Fruit fly (Drosophila melanogaster) whole organism, embryonic: Measurements from ENCODE around the gene CG2652.

Experiments used
- Ada2b ChIP-seq: fragments of 200-800 bp; sonication (Bioruptor generic); IDR thresholded peaks from 2 replicates; pipeline ENCODE4 v1.3.6; 2022; ENCODE audit warnings: missing biosample characterization, missing genetic modification characterization
- Asciz ChIP-seq: fragments of 200-800 bp; sonication (Bioruptor generic); optimal IDR thresholded peaks from 2 replicates; lab custom pipeline; 2017; ENCODE audit warnings: missing biosample characterization, mild to moderate bottlenecking, missing genetic modification characterization, missing genetic modification reagents
- Atf-2 ChIP-seq: fragments of 200-800 bp; sonication (Bioruptor generic); optimal IDR thresholded peaks from 2 replicates; lab custom pipeline; 2016; ENCODE audit warnings: missing biosample characterization, missing genetic modification characterization
- Atf6 ChIP-seq: fragments of 200-800 bp; sonication (Bioruptor generic); IDR thresholded peaks from 2 replicates; pipeline ENCODE4 v1.3.6; 2022; ENCODE audit warnings: missing biosample characterization, missing genetic modification characterization
- CG10209 ChIP-seq: fragments of 200-800 bp; sonication (Bioruptor generic); optimal IDR thresholded peaks from 3 replicates; lab custom pipeline; 2017; ENCODE audit warnings: missing biosample characterization, mild to moderate bottlenecking, missing genetic modification characterization, missing genetic modification reagents
- CG15073 ChIP-seq: fragments of 200-800 bp; sonication (Bioruptor generic); optimal IDR thresholded peaks from 2 replicates; lab custom pipeline; 2016; ENCODE audit warnings: missing biosample characterization, missing genetic modification characterization
- CG15269 ChIP-seq: fragments of 200-800 bp; sonication (Bioruptor generic); optimal IDR thresholded peaks from 2 replicates; lab custom pipeline; 2018; ENCODE audit warnings: missing biosample characterization, mild to moderate bottlenecking, missing genetic modification characterization, moderate library complexity
- CG2120 ChIP-seq: fragments of 200-800 bp; sonication (Bioruptor generic); optimal IDR thresholded peaks from 3 replicates; lab custom pipeline; 2016; ENCODE audit warnings: missing biosample characterization, missing genetic modification characterization
- CG34224 ChIP-seq: fragments of 200-800 bp; sonication (Bioruptor generic); IDR thresholded peaks from 3 replicates; pipeline ENCODE4 v1.3.6; 2022; ENCODE audit warnings: missing biosample characterization, missing genetic modification characterization; ENCODE audit not compliant: partially characterized antibody
- CG34376 ChIP-seq: fragments of 200-800 bp; sonication (Bioruptor generic); optimal IDR thresholded peaks from 2 replicates; lab custom pipeline; 2018; ENCODE audit warnings: missing biosample characterization, mild to moderate bottlenecking, missing genetic modification characterization
- CG3726 ChIP-seq: fragments of 200-800 bp; sonication (Bioruptor generic); IDR thresholded peaks from 3 replicates; pipeline ENCODE4, ENCODE4 v1.3.6; 2022; ENCODE audit warnings: missing biosample characterization, missing genetic modification characterization
- CG42726 ChIP-seq: fragments of 200-800 bp; sonication (Bioruptor generic); IDR thresholded peaks from 2 replicates; pipeline ENCODE4 v1.3.6; 2022; ENCODE audit warnings: missing biosample characterization, missing genetic modification characterization; ENCODE audit not compliant: partially characterized antibody
- CG4424 ChIP-seq: fragments of 200-800 bp; sonication (Bioruptor generic); optimal IDR thresholded peaks from 3 replicates; lab custom pipeline; 2016; ENCODE audit warnings: missing biosample characterization, missing genetic modification characterization
- CG4854 ChIP-seq: fragments of 200-800 bp; sonication (Bioruptor generic); optimal IDR thresholded peaks from 2 replicates; lab custom pipeline; 2016; ENCODE audit warnings: missing biosample characterization, missing genetic modification characterization, inconsistent platforms
- CG6854 ChIP-seq: fragments of 200-800 bp; sonication (Bioruptor generic); optimal IDR thresholded peaks from 3 replicates; lab custom pipeline; 2017; ENCODE audit warnings: missing biosample characterization, mild to moderate bottlenecking, missing genetic modification characterization
- CG8290 ChIP-seq, 3 experiments: fragments of 200-800 bp; sonication (Bioruptor generic); optimal IDR thresholded peaks; 2 replicates each; lab custom pipeline; 2016 to 2019; ENCODE audit warnings: missing biosample characterization in 3 of 3, missing genetic modification characterization in 3 of 3, mild to moderate bottlenecking in 2 of 3, moderate library complexity in 1 of 3
- CG9215 ChIP-seq: fragments of 200-800 bp; sonication (Bioruptor generic); IDR thresholded peaks from 2 replicates; pipeline ENCODE4 v1.3.6; 2022; ENCODE audit warnings: missing biosample characterization, missing genetic modification characterization
- CHES-1-like ChIP-seq: fragments of 200-800 bp; sonication (Bioruptor generic); optimal IDR thresholded peaks from 2 replicates; lab custom pipeline; 2016; ENCODE audit warnings: missing biosample characterization, missing genetic modification characterization
- CTCF ChIP-seq: fragments of 200-800 bp; sonication (Bioruptor generic); optimal IDR thresholded peaks from 2 replicates; lab custom pipeline; 2017; ENCODE audit warnings: missing biosample characterization, mild to moderate bottlenecking, missing genetic modification characterization, moderate library complexity
- Dek ChIP-seq: fragments of 200-800 bp; sonication (Bioruptor generic); optimal IDR thresholded peaks from 3 replicates; lab custom pipeline; 2019; ENCODE audit warnings: missing biosample characterization, mild to moderate bottlenecking, missing genetic modification characterization, moderate library complexity
- Dfd ChIP-seq, 2 experiments: fragments of >200 bp; optimal IDR thresholded peaks; 2 replicates each; lab custom pipeline; 2017; ENCODE audit warnings: missing biosample characterization in 2 of 2, missing genetic modification characterization in 2 of 2
- Dip2 ChIP-seq: fragments of 200-800 bp; sonication (Bioruptor generic); IDR thresholded peaks from 2 replicates; pipeline ENCODE4 v1.3.6; 2022; ENCODE audit warnings: missing biosample characterization, missing genetic modification characterization
- Dip3 ChIP-seq: fragments of 200-800 bp; sonication (Bioruptor generic); optimal IDR thresholded peaks from 3 replicates; lab custom pipeline; 2016; ENCODE audit warnings: missing biosample characterization, missing genetic modification characterization
- HHEX ChIP-seq: fragments of 200-800 bp; sonication (Bioruptor generic); optimal IDR thresholded peaks from 3 replicates; lab custom pipeline; 2017; ENCODE audit warnings: missing biosample characterization, mild to moderate bottlenecking, missing genetic modification characterization, missing genetic modification reagents
- Hey ChIP-seq: fragments of 200-800 bp; sonication (Bioruptor generic); optimal IDR thresholded peaks from 3 replicates; lab custom pipeline; 2018; ENCODE audit warnings: missing biosample characterization, mild to moderate bottlenecking, missing genetic modification characterization
- HmgD ChIP-seq: fragments of 200-800 bp; sonication (Bioruptor generic); optimal IDR thresholded peaks from 3 replicates; lab custom pipeline; 2016; ENCODE audit warnings: missing biosample characterization, missing genetic modification characterization
- MTF-1 ChIP-seq: fragments of 200-800 bp; sonication (Bioruptor generic); optimal IDR thresholded peaks from 2 replicates; lab custom pipeline; 2018; ENCODE audit warnings: missing biosample characterization, mild to moderate bottlenecking, missing genetic modification characterization, borderline replicate concordance
- Mrtf ChIP-seq: fragments of 200-800 bp; sonication (Bioruptor generic); IDR thresholded peaks from 3 replicates; pipeline ENCODE4 v1.3.6; 2022; ENCODE audit warnings: missing biosample characterization, missing genetic modification characterization
- Oli ChIP-seq: fragments of 200-800 bp; sonication (Bioruptor generic); optimal IDR thresholded peaks from 2 replicates; lab custom pipeline; 2018; ENCODE audit warnings: missing biosample characterization, mild to moderate bottlenecking, missing genetic modification characterization, moderate library complexity
- Optix ChIP-seq: fragments of 200-800 bp; sonication (Bioruptor generic); IDR thresholded peaks from 3 replicates; pipeline ENCODE4 v1.3.6; 2022; ENCODE audit warnings: missing biosample characterization, missing genetic modification characterization
- Poxn ChIP-seq: fragments of 200-800 bp; sonication (Bioruptor generic); IDR thresholded peaks from 2 replicates; pipeline ENCODE4 v1.3.6; 2022; ENCODE audit warnings: missing biosample characterization, missing genetic modification characterization
- Sin3A ChIP-seq: fragments of >200 bp; optimal IDR thresholded peaks from 2 replicates; lab custom pipeline; 2018
- TFAM ChIP-seq: fragments of 200-800 bp; sonication (Bioruptor generic); optimal IDR thresholded peaks from 2 replicates; lab custom pipeline; 2017; ENCODE audit warnings: missing biosample characterization, missing genetic modification characterization, inconsistent platforms
- ab ChIP-seq: fragments of 200-800 bp; sonication (Bioruptor generic); optimal IDR thresholded peaks from 2 replicates; lab custom pipeline; 2016; ENCODE audit warnings: missing biosample characterization, missing genetic modification characterization
- br ChIP-seq: fragments of >200 bp; optimal IDR thresholded peaks from 2 replicates; lab custom pipeline; 2017
- bsh ChIP-seq, 2 experiments: fragments of 200-800 bp; sonication (Bioruptor generic); optimal IDR thresholded peaks; 2 replicates each; lab custom pipeline; 2017 to 2018; ENCODE audit warnings: mild to moderate bottlenecking in 2 of 2, missing biosample characterization in 2 of 2, missing genetic modification characterization in 2 of 2, moderate library complexity in 1 of 2
- crp ChIP-seq, 2 experiments: fragments of 200-800 bp; sonication (Bioruptor generic); optimal IDR thresholded peaks; 2 replicates in 1 of 2; 3 replicates in 1 of 2; lab custom pipeline; 2017; ENCODE audit warnings: missing biosample characterization in 2 of 2, missing genetic modification characterization in 2 of 2, mild to moderate bottlenecking in 1 of 2, moderate library complexity in 1 of 2
- dmrt99B ChIP-seq: fragments of 200-800 bp; sonication (Bioruptor generic); optimal IDR thresholded peaks from 2 replicates; lab custom pipeline; 2018; ENCODE audit warnings: missing biosample characterization, mild to moderate bottlenecking, missing genetic modification characterization, moderate library complexity
- eyg ChIP-seq: fragments of 200-800 bp; sonication (Bioruptor generic); optimal IDR thresholded peaks from 3 replicates; lab custom pipeline; 2016; ENCODE audit warnings: missing biosample characterization, missing genetic modification characterization
- fd3F ChIP-seq: fragments of 200-800 bp; sonication (Bioruptor generic); optimal IDR thresholded peaks from 2 replicates; lab custom pipeline; 2018; ENCODE audit warnings: missing biosample characterization, mild to moderate bottlenecking, missing genetic modification characterization, moderate library complexity
- insv ChIP-seq, 2 experiments: fragments of 200-800 bp; sonication (Bioruptor generic); optimal IDR thresholded peaks; 3 replicates each; lab custom pipeline; 2016 to 2018; ENCODE audit warnings: missing biosample characterization in 2 of 2, missing genetic modification characterization in 2 of 2
- inv ChIP-seq: fragments of 200-800 bp; sonication (Bioruptor generic); IDR thresholded peaks from 2 replicates; pipeline ENCODE4 v1.3.6; 2022; ENCODE audit warnings: missing biosample characterization, missing genetic modification characterization; ENCODE audit not compliant: partially characterized antibody
- mld ChIP-seq: fragments of 200-800 bp; sonication (Bioruptor generic); IDR thresholded peaks from 3 replicates; pipeline ENCODE4 v1.3.6; 2022; ENCODE audit warnings: missing biosample characterization, missing genetic modification characterization; ENCODE audit not compliant: partially characterized antibody
- prd ChIP-seq, 3 experiments: fragments of >200 bp in 2 of 3; fragments of 200-800 bp in 1 of 3; sonication (Bioruptor generic) in 1 of 3; optimal IDR thresholded peaks in 2 of 3; IDR thresholded peaks in 1 of 3; 2 replicates in 2 of 3; 3 replicates in 1 of 3; pipeline versions ENCODE4 v1.3.6 to Lab custom; 2017 to 2022; ENCODE audit warnings: missing biosample characterization in 1 of 3, missing genetic modification characterization in 1 of 3
- ro ChIP-seq: fragments of 200-800 bp; sonication (Bioruptor generic); IDR thresholded peaks from 2 replicates; pipeline ENCODE4 v1.3.6; 2022; ENCODE audit warnings: missing biosample characterization, missing genetic modification characterization
- schlank ChIP-seq: fragments of 200-800 bp; sonication (Bioruptor generic); optimal IDR thresholded peaks from 2 replicates; lab custom pipeline; 2018; ENCODE audit warnings: missing biosample characterization, mild to moderate bottlenecking, missing genetic modification characterization
- stc ChIP-seq: fragments of 200-800 bp; sonication (Bioruptor generic); IDR thresholded peaks from 2 replicates; pipeline ENCODE4 v1.3.6; 2022; ENCODE audit warnings: missing biosample characterization, missing genetic modification characterization
- stwl ChIP-seq: fragments of 200-800 bp; sonication (Bioruptor generic); optimal IDR thresholded peaks from 3 replicates; lab custom pipeline; 2018; ENCODE audit warnings: missing biosample characterization, mild to moderate bottlenecking, missing genetic modification characterization, moderate library complexity
- tgo ChIP-seq: fragments of 200-800 bp; sonication (Bioruptor generic); IDR thresholded peaks from 3 replicates; pipeline ENCODE4 v1.3.6; 2022; ENCODE audit warnings: missing biosample characterization, missing genetic modification characterization
- unpg ChIP-seq: fragments of 200-800 bp; sonication (Bioruptor generic); optimal IDR thresholded peaks from 3 replicates; lab custom pipeline; 2018; ENCODE audit warnings: missing biosample characterization, mild to moderate bottlenecking, missing genetic modification characterization, moderate library complexity
- yki ChIP-seq: fragments of >200 bp; optimal IDR thresholded peaks from 3 replicates; lab custom pipeline; 2018

The CG2652 gene

dm6 chrX:2647472-2647883 lies 35.3 kb downstream of the CG2652 start (continued):
- no peak for TF ChIP-seq mld (GFP tag; lab: Robert Waterston, UW)
- peak; percentile 16 for TF ChIP-seq Dip3 (GFP tag; lab: Kevin White, UChicago)
- TF ChIP-seq dmrt99B (tag; lab: Kevin White, UChicago): peak; percentile 79
- TF ChIP-seq CG15269 (tag; lab: Kevin White, UChicago): peak; percentile 77
- TF ChIP-seq Dek: peak; percentile 58
- peak; percentile 54; the same call in 1 of the 3 replicates for TF ChIP-seq Mrtf (GFP tag; lab: Robert Waterston, UW)
- no peak for TF ChIP-seq MTF-1
- no peak for TF ChIP-seq stwl (tag; lab: Kevin White, UChicago)
- peak; percentile 68 for TF ChIP-seq HHEX (GFP tag; lab: Kevin White, UChicago)
- TF ChIP-seq schlank (tag; lab: Kevin White, UChicago): peak; percentile 27
- TF ChIP-seq Sin3A: no peak
- no peak for TF ChIP-seq insv (GFP tag; optimal IDR thresholded peaks at IDR 0.05; lab: Kevin White, UChicago)
- TF ChIP-seq CG10209 (GFP tag; lab: Kevin White, UChicago): peak; percentile 52
- TF ChIP-seq CG34376: no peak
- peak; percentile 38 for TF ChIP-seq eyg
- TF ChIP-seq CG2120 (GFP tag; lab: Kevin White, UChicago): peak; percentile 71
- peak; percentile 35 for TF ChIP-seq CHES-1-like (GFP tag; lab: Kevin White, UChicago)
- peak; percentile 4 for TF ChIP-seq ab
- peak; percentile 73 for TF ChIP-seq Oli
- peak; percentile 3 for TF ChIP-seq CG8290 (GFP tag; optimal IDR thresholded peaks at IDR 0.05; lab: Kevin White, UChicago)
- peak in 1 of 2 experiments; percentile 88 for TF ChIP-seq CG8290 (tag; optimal IDR thresholded peaks at IDR 0.05; lab: Kevin White, UChicago)
- no peak for TF ChIP-seq br (lab: Kevin White, UChicago)
- TF ChIP-seq yki (lab: Kevin White, UChicago): no peak
- TF ChIP-seq CG42726 (GFP tag; lab: Robert Waterston, UW): no peak
- peak; percentile 3 for TF ChIP-seq Asciz (GFP tag; lab: Kevin White, UChicago)
- TF ChIP-seq Dfd (GFP tag; optimal IDR thresholded peaks at IDR 0.05; lab: Kevin White, UChicago): no peak
- TF ChIP-seq CG9215: no peak
- TF ChIP-seq stc (GFP tag; lab: Robert Waterston, UW): no peak; the same call in 1 of the 2 replicates
- TF ChIP-seq tgo (GFP tag; lab: Robert Waterston, UW): peak; percentile 64; the same call in 2 of the 3 replicates
- TF ChIP-seq CG6854: no peak
- TF ChIP-seq fd3F (GFP tag; lab: Kevin White, UChicago): peak; percentile 36
- TF ChIP-seq TFAM (GFP tag; lab: Kevin White, UChicago): no peak
- no peak for TF ChIP-seq Dip2 (GFP tag; lab: Robert Waterston, UW)
- TF ChIP-seq Hey: peak; percentile 12
- no peak for TF ChIP-seq CG4854
- peak; percentile 37 for TF ChIP-seq CTCF (GFP tag; lab: Kevin White, UChicago)
- no peak for TF ChIP-seq HmgD (GFP tag; lab: Kevin White, UChicago)
- no peak for TF ChIP-seq CG15073 (GFP tag; lab: Kevin White, UChicago)
- TF ChIP-seq crp (GFP tag; optimal IDR thresholded peaks at IDR 0.05; lab: Kevin White, UChicago): no peak
- TF ChIP-seq inv (GFP tag; lab: Robert Waterston, UW): no peak
- TF ChIP-seq CG3726: no peak
- TF ChIP-seq Atf-2 (GFP tag; lab: Kevin White, UChicago): peak; percentile 57
- TF ChIP-seq bsh (GFP tag; optimal IDR thresholded peaks at IDR 0.05; lab: Kevin White, UChicago): peak; percentile 60 to 74
- no peak for TF ChIP-seq Poxn (GFP tag; lab: Robert Waterston, UW)
- TF ChIP-seq ro (GFP tag; lab: Robert Waterston, UW): no peak
- no peak for TF ChIP-seq CG34224 (GFP tag; lab: Robert Waterston, UW)
- peak; percentile 57 for TF ChIP-seq Ada2b
- TF ChIP-seq unpg (GFP tag; lab: Kevin White, UChicago): peak; percentile 81
- TF ChIP-seq Optix (GFP tag; lab: Robert Waterston, UW): 0 out of 3 replicates have a peak, but pooled peaks have one; percentile 20
- peak; percentile 62 for TF ChIP-seq CG4424 (GFP tag; lab: Kevin White, UChicago)
- TF ChIP-seq Atf6 (GFP tag; lab: Robert Waterston, UW): peak; percentile 71
- no peak for TF ChIP-seq prd (optimal IDR thresholded peaks at IDR 0.05; lab: Kevin White, UChicago)
- peak; percentile 64 for TF ChIP-seq prd (GFP tag; IDR thresholded peaks at IDR 0.05; lab: Robert Waterston, UW)
